Worm (Caenorhabditis elegans): ENCODE results near the gene Y62H9A.12.

Gene Y62H9A.12

DNA sequence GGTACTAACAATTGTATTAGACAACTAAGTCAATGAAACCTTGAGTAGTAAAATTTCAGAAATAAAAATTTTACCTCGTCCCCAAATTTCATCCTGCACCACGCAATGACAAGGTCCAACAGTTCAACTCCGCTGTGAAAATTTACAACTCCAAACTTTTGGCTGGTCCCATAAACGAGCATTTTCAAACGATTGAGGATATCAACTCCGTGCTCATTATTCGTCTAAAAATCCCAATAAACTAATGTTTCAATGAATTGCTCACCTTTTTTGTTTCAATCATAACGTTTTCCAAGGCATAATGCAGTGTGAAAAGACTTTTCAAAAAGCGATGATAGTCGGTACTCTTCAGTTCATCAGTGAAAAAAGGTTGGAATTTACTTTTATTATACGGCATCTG is 7.3 kb upstream of the Y62H9A.12 start:
- no peak for TF ChIP-seq him-1 (tag; optimal IDR thresholded peaks at IDR 0.05)
- TF ChIP-seq dao-5 (tag; optimal IDR thresholded peaks at IDR 0.05): no peak
- TF ChIP-seq W03F9.2 (tag; optimal IDR thresholded peaks at IDR 0.05): no peak

ce11 chrX:11907263-11907662 is 6.7 kb upstream of the Y62H9A.12 start, which contains the start of gene Y62H9A.11:
Y62H9A.11 (minus strand) TSS chrX:11907363.
- TF ChIP-seq him-1 (tag; optimal IDR thresholded peaks at IDR 0.05): no peak
- no peak for TF ChIP-seq W03F9.2 (tag; optimal IDR thresholded peaks at IDR 0.05)
- no peak for TF ChIP-seq dao-5 (tag; optimal IDR thresholded peaks at IDR 0.05)

DNA sequence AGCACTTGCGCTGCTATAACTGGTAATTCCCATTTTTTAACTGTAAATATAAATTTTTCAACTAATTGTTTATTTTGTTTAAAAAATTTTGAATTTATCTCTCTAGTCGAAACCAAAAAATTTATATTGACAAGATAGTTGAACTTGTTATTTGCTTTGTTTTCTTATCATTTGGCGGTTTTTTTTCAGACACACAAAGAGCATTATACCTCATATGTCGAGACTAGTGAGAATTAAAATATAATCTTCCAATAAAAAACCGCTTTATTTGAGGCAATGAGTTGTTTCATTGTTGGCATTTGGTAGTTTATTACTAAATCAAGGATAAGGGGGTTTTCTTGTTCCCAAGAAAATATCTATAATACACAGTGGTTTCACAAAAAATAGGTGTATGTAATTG is 5.7 kb upstream of the Y62H9A.12 start:
- TF ChIP-seq W03F9.2 (tag; optimal IDR thresholded peaks at IDR 0.05): no peak
- no peak for TF ChIP-seq dao-5 (tag; optimal IDR thresholded peaks at IDR 0.05)
- no peak for TF ChIP-seq him-1 (tag; optimal IDR thresholded peaks at IDR 0.05)

ce11 chrX:11909168-11909567 is 4.8 kb upstream of the Y62H9A.12 start:
- TF ChIP-seq dao-5 (tag; optimal IDR thresholded peaks at IDR 0.05): no peak

ce11 chrX:11910046-11910445 is 3.9 kb upstream of the Y62H9A.12 start, which contains the start of gene Y62H9A.15:
Y62H9A.15 (minus strand) TSS chrX:11910145.
- TF ChIP-seq him-1 (tag; optimal IDR thresholded peaks at IDR 0.05) (no peak), dao-5 (tag; optimal IDR thresholded peaks at IDR 0.05) (no peak), W03F9.2 (tag; optimal IDR thresholded peaks at IDR 0.05) (no peak)

DNA sequence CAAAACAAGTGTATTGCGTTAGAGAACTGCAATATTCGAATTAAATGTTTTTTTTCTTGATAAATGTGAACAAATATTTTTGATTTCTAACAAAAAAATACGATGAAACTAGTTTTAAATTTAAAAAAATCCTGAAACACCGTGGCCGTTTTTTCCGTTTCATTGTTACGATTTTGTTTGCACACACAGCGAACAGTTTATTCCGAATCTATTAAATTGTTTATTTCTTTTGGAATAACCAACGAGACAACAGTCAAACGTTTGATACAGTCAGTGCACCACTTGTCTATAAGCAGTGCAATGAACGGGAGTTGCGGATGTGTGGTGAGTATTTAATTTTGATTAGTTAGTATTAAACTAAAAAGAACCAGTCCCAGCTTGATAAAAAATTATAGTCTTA is 2.8 kb downstream of the Y62H9A.12 start, which contains the start of gene Y62H9A.13:
Y62H9A.13 (plus strand) TSS at position 301 of the 400 bp plus-strand sequence.
- no peak for TF ChIP-seq him-1 (tag; optimal IDR thresholded peaks at IDR 0.05)
- TF ChIP-seq W03F9.2 (tag; optimal IDR thresholded peaks at IDR 0.05): no peak
- no peak for TF ChIP-seq dao-5 (tag; optimal IDR thresholded peaks at IDR 0.05)

ce11 chrX:11917994-11918393 is 4.1 kb downstream of the Y62H9A.12 start, which contains the start of gene Y62H9A.16:
Y62H9A.16 (plus strand) TSS chrX:11918294.
- no peak for TF ChIP-seq W03F9.2 (tag; optimal IDR thresholded peaks at IDR 0.05)
- no peak for TF ChIP-seq him-1 (tag; optimal IDR thresholded peaks at IDR 0.05)
- no peak for TF ChIP-seq dao-5 (tag; optimal IDR thresholded peaks at IDR 0.05)

ce11 chrX:11920723-11921283 is 6.9 kb downstream of the Y62H9A.12 start, which contains the start of gene Y62H9A.14:
Y62H9A.14 (plus strand) TSS chrX:11921233.
- TF ChIP-seq W03F9.2 (tag; optimal IDR thresholded peaks at IDR 0.05): no peak
- no peak for TF ChIP-seq him-1 (tag; optimal IDR thresholded peaks at IDR 0.05)
- TF ChIP-seq dao-5 (tag; optimal IDR thresholded peaks at IDR 0.05): no peak

ce11 chrX:11924158-11924557 is 10.2 kb downstream of the Y62H9A.12 start, which contains the start of gene F55G7.1:
F55G7.1 (plus strand) TSS chrX:11924433.
- TF ChIP-seq him-1 (tag; optimal IDR thresholded peaks at IDR 0.05) (no peak), W03F9.2 (tag; optimal IDR thresholded peaks at IDR 0.05) (peak; percentile 32)

DNA sequence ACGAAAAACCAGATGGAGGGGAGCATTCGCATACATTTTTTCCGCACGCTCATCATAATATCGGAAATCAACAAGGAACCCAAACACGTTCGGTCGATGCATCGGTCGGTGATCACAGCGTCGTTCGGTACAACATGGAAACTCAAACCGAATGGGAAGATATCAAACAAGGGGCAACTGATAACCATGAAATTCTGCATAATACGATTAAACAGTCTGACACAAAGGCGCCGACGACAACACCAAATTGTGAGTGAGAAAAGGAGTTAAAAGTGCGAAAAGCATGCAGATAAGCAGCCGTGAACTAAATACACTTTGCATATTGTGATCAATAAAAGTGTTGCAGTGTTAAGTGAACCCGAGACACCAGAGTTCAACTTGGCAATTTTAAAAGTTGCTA is 11.3 kb downstream of the Y62H9A.12 start:
- TF ChIP-seq him-1 (tag; optimal IDR thresholded peaks at IDR 0.05) (no peak), dao-5 (tag; optimal IDR thresholded peaks at IDR 0.05) (no peak), W03F9.2 (tag; optimal IDR thresholded peaks at IDR 0.05) (no peak)

- TF ChIP-seq dao-5 (tag; optimal IDR thresholded peaks at IDR 0.05) (no peak), W03F9.2 (tag; optimal IDR thresholded peaks at IDR 0.05) (no peak), him-1 (tag; optimal IDR thresholded peaks at IDR 0.05) (no peak)
Observed at ce11 chrX:11927585-11927984, 13.7 kb downstream of the Y62H9A.12 start, which contains the start of gene F55G7.4. F55G7.4 (plus strand) TSS chrX:11927885.

ce11 chrX:11931559-11931958 is 17.6 kb downstream of the Y62H9A.12 start, which contains the start of gene dot-1.4:
dot-1.4 (minus strand) TSS chrX:11931659.
- no peak for TF ChIP-seq W03F9.2 (tag; optimal IDR thresholded peaks at IDR 0.05)
- no peak for TF ChIP-seq him-1 (tag; optimal IDR thresholded peaks at IDR 0.05)
- TF ChIP-seq dao-5 (tag; optimal IDR thresholded peaks at IDR 0.05): no peak

DNA sequence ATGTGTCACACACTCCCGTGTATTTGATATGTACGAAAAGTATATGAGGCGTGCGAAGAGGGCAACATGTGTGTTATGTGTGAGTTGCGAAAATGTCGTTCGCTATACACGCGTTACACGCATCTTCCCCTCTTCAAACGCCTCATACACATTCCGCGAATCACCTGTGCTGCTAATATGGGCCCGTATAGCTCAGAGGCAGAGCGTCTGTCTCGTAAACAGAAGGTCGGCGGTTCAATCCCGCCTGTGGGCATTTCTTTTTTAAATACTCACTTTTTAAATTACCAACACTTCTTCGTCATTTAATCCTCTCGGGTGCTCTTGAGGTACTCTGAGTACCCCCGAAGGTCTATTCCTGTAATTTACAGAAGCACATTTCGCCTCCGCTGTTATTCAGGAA is 19.6 kb downstream of the Y62H9A.12 start:
- TF ChIP-seq dao-5 (tag; optimal IDR thresholded peaks at IDR 0.05): no peak
- TF ChIP-seq him-1 (tag; optimal IDR thresholded peaks at IDR 0.05): no peak
- TF ChIP-seq W03F9.2 (tag; optimal IDR thresholded peaks at IDR 0.05): no peak

ce11 chrX:11934933-11935332 is 21.0 kb downstream of the Y62H9A.12 start:
- no peak for TF ChIP-seq dao-5 (tag; optimal IDR thresholded peaks at IDR 0.05)
- peak; percentile 37 for TF ChIP-seq him-1 (tag; optimal IDR thresholded peaks at IDR 0.05)
- peak; percentile 9 for TF ChIP-seq W03F9.2 (tag; optimal IDR thresholded peaks at IDR 0.05)
